Worm (Caenorhabditis elegans) whole organism, late embryonic: ENCODE results near the gene C15H9.9.

ENCODE experiments used
- F13H6.1 ChIP-seq: sonication (generic microtip); optimal IDR thresholded peaks from 2 replicates; lab custom pipeline; 2016; ENCODE audit warnings: missing genetic modification characterization, missing compliant biosample characterization
- ama-1 ChIP-seq: fragments of 150-350 bp; optimal IDR thresholded peaks from 2 replicates; lab custom pipeline; 2014
- ceh-24 ChIP-seq: sonication (generic microtip); optimal IDR thresholded peaks from 2 replicates; lab custom pipeline; 2016; ENCODE audit warnings: mild to moderate bottlenecking, missing genetic modification characterization, missing compliant biosample characterization
- ceh-9 ChIP-seq: sonication (generic microtip); optimal IDR thresholded peaks from 2 replicates; lab custom pipeline; 2016; ENCODE audit warnings: mild to moderate bottlenecking, missing genetic modification characterization, inconsistent platforms, missing compliant biosample characterization
- che-1 ChIP-seq: sonication (generic microtip); optimal IDR thresholded peaks from 2 replicates; lab custom pipeline; 2016; ENCODE audit warnings: mild to moderate bottlenecking, missing genetic modification characterization, missing compliant biosample characterization
- fkh-10 ChIP-seq: fragments of 150-350 bp; optimal IDR thresholded peaks from 2 replicates; lab custom pipeline; 2014; ENCODE audit warnings: missing biosample characterization, missing genetic modification reagents, missing genetic modification characterization
- nfya-1 ChIP-seq: sonication (generic microtip); optimal IDR thresholded peaks from 2 replicates; lab custom pipeline; 2017; ENCODE audit warnings: missing genetic modification characterization, mild to moderate bottlenecking, missing compliant biosample characterization, antibody characterized with exemption, moderate library complexity
- nhr-232 ChIP-seq: sonication (generic microtip); optimal IDR thresholded peaks from 2 replicates; lab custom pipeline; 2016; ENCODE audit warnings: missing genetic modification characterization, missing compliant biosample characterization
- pqm-1 ChIP-seq: sonication (generic microtip); optimal IDR thresholded peaks from 2 replicates; lab custom pipeline; 2016; ENCODE audit warnings: missing genetic modification characterization, missing compliant biosample characterization

ce11 chrX:6167376-6167775, 39.3 kb upstream of the C15H9.9 start:
- TF ChIP-seq ceh-24 (tag; lab: Kevin White, UChicago) (no peak), fkh-10 (GFP tag; lab: Kevin White, UChicago) (no peak), ama-1 (lab: Kevin White, UChicago) (no peak), ceh-9 (tag; lab: Kevin White, UChicago) (no peak), che-1 (tag; lab: Kevin White, UChicago) (no peak), nfya-1 (no peak), F13H6.1 (tag; lab: Kevin White, UChicago) (no peak), nhr-232 (tag; lab: Kevin White, UChicago) (no peak), pqm-1 (tag; lab: Kevin White, UChicago) (no peak)
